Worm (Caenorhabditis elegans) whole organism, L2 larva: ENCODE results near the gene E04D5.4.

Experiments
- crh-2 ChIP-seq: sonication (generic microtip); optimal IDR thresholded peaks from 2 replicates; lab custom pipeline; 2017; ENCODE audit warnings: missing biosample characterization, missing genetic modification characterization
- lin-13 ChIP-seq: fragments of 150-350 bp; optimal IDR thresholded peaks from 2 replicates; lab custom pipeline; 2014; ENCODE audit warnings: missing biosample characterization, missing genetic modification reagents, missing genetic modification characterization
- nhr-77 ChIP-seq: fragments of 150-350 bp; optimal IDR thresholded peaks from 2 replicates; lab custom pipeline; 2014; ENCODE audit warnings: missing biosample characterization, missing genetic modification characterization
- unc-62 ChIP-seq: fragments of 150-350 bp; optimal IDR thresholded peaks from 2 replicates; lab custom pipeline; 2014; ENCODE audit warnings: missing biosample characterization, missing genetic modification reagents, missing genetic modification characterization
- zag-1 ChIP-seq: fragments of 150-350 bp; optimal IDR thresholded peaks from 2 replicates; lab custom pipeline; 2014; ENCODE audit warnings: missing biosample characterization, missing genetic modification characterization
- ztf-4 ChIP-seq: fragments of 150-350 bp; optimal IDR thresholded peaks from 2 replicates; lab custom pipeline; 2014; ENCODE audit warnings: missing biosample characterization, missing genetic modification characterization

DNA sequence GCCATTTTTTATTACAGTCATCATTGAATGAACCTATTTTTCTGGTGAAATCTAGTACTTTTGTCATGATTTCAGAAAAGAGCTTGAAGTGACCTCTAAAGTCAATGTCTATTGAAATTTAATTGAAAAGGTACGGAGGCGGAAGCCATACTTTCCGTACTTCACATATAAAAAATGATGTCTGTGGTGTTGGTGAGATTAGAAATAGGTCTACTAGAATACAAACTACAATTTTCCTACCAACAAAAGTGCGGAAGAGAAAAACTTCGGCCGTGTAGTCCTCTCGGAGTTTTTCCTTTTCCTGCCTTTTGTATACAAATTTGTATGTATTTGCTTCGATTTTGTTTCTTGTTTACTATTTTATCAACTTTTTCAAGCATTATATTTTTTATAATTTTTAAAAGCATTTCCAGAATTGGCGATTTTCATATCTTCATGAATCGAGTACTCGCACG lies 44.7 kb upstream of the E04D5.4 start, which contains the start of gene T09F3.4:
- TF ChIP-seq nhr-77 (tag; lab: Kevin White, UChicago) = no peak
- no peak for TF ChIP-seq ztf-4 (tag; lab: Kevin White, UChicago)
- peak; percentile 56 for TF ChIP-seq lin-13 (GFP tag; lab: Kevin White, UChicago)
- TF ChIP-seq crh-2 (tag; lab: Kevin White, UChicago) = peak; percentile 63
- TF ChIP-seq zag-1 (tag; lab: Kevin White, UChicago) = no peak
- no peak for TF ChIP-seq unc-62 (GFP tag; lab: Kevin White, UChicago)
